Worm (Caenorhabditis elegans): ENCODE measurements around the gene srh-199.

srh-199 gene

ce11 chrV:1751449-1751848 is at the start of gene srh-199:
TSS of gene srh-199 (minus strand) at chrV:1751549.
- TF ChIP-seq sptf-1 (tag; optimal IDR thresholded peaks at IDR 0.05) (no peak), blmp-1 (tag; optimal IDR thresholded peaks at IDR 0.05) (no peak), flh-1 (GFP tag; optimal IDR thresholded peaks at IDR 0.05) (no peak), sem-2 (GFP tag; optimal IDR thresholded peaks at IDR 0.05) (no peak), nhr-2 (tag; optimal IDR thresholded peaks at IDR 0.05) (no peak), ztf-11 (tag; optimal IDR thresholded peaks at IDR 0.05) (no peak), unc-62 (GFP tag; optimal IDR thresholded peaks at IDR 0.05) (no peak), mep-1 (tag; optimal IDR thresholded peaks at IDR 0.05) (no peak), ham-2 (GFP tag; optimal IDR thresholded peaks at IDR 0.05) (no peak), nhr-12 (tag; optimal IDR thresholded peaks at IDR 0.05) (no peak), unc-39 (tag; optimal IDR thresholded peaks at IDR 0.05) (no peak), elt-3 (tag; optimal IDR thresholded peaks at IDR 0.05) (no peak), ceh-83 (GFP tag; optimal IDR thresholded peaks at IDR 0.05) (no peak), drap-1 (GFP tag; optimal IDR thresholded peaks at IDR 0.05) (no peak), nhr-237 (tag; optimal IDR thresholded peaks at IDR 0.05) (no peak), M03D4.4 (tag; optimal IDR thresholded peaks at IDR 0.05) (no peak), nhr-28 (tag; optimal IDR thresholded peaks at IDR 0.05) (no peak), cnd-1 (tag; optimal IDR thresholded peaks at IDR 0.05) (no peak), elt-1 (tag; optimal IDR thresholded peaks at IDR 0.05; ENCODE audit: borderline replicate concordance, insufficient read depth) (no peak)

DNA sequence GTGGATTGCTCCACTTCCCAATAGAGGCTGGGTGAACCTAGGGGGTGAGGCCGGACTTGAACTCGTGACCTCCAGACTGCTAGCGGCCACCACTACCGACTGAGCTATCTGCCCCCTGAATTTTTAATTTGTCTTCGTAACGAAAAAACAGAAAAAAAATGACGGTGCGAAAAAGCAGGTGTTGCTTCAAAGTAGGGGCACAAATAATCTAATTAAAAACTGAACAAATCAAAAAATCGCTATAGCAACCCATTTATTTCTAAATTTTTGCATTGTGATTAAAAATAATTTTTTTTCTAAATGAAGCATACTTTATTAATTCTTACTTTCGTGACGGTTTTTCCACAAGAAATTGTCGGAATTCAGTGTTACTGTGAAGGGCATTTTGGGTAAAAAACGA is 46.6 kb upstream of the srh-199 start, which contains the start of gene F36H9.10:
Gene F36H9.10 (plus strand): TSS at position 301 of the 400 bp plus-strand sequence.
- TF ChIP-seq snpc-4 (tag; optimal IDR thresholded peaks at IDR 0.05) (no peak), elt-1 (tag; optimal IDR thresholded peaks at IDR 0.05; ENCODE audit: borderline replicate concordance, insufficient read depth) (no peak), nhr-28 (tag; optimal IDR thresholded peaks at IDR 0.05) (no peak), pha-4 (tag; optimal IDR thresholded peaks at IDR 0.05) (no peak), drap-1 (GFP tag; optimal IDR thresholded peaks at IDR 0.05) (no peak), ceh-39 (tag; optimal IDR thresholded peaks at IDR 0.05) (no peak), zip-8 (tag; optimal IDR thresholded peaks at IDR 0.05) (no peak), ztf-11 (tag; optimal IDR thresholded peaks at IDR 0.05) (no peak), elt-3 (tag; optimal IDR thresholded peaks at IDR 0.05) (no peak), flh-1 (GFP tag; optimal IDR thresholded peaks at IDR 0.05) (no peak), mab-5 (tag; optimal IDR thresholded peaks at IDR 0.05) (no peak), unc-39 (tag; optimal IDR thresholded peaks at IDR 0.05) (no peak), unc-120 (tag; optimal IDR thresholded peaks at IDR 0.05; ENCODE audit: poor library complexity, severe bottlenecking) (no peak), mls-2 (tag; optimal IDR thresholded peaks at IDR 0.05) (no peak), ceh-83 (GFP tag; optimal IDR thresholded peaks at IDR 0.05) (no peak), lin-13 (tag; optimal IDR thresholded peaks at IDR 0.05) (no peak)

DNA sequence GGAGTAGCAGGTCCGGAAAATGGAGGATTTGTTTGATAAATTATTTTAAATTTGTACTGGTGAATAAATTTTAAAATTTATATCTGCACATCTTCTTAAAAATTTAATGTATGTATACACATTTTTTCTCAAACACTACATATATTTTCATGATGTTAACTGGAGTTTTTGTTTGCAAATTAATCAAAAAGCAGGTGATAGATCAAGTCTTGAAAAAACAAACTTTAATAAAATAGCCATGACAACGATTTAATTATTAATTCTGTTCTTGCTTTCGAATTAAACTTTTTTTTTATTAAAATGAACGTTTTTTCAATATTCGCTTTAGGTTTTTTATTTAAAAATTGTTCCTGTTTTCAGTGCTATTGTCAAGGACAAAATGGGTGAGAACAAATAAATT is 42.9 kb upstream of the srh-199 start, which contains the start of gene F36H9.1:
Gene F36H9.1 (plus strand): TSS at position 301 of the 400 bp plus-strand sequence.
- TF ChIP-seq unc-120 (tag; optimal IDR thresholded peaks at IDR 0.05; ENCODE audit: poor library complexity, severe bottlenecking): no peak
- TF ChIP-seq zip-8 (tag; optimal IDR thresholded peaks at IDR 0.05): no peak
- TF ChIP-seq lin-13 (tag; optimal IDR thresholded peaks at IDR 0.05): no peak
- no peak for TF ChIP-seq ceh-43 (GFP tag; optimal IDR thresholded peaks at IDR 0.05)
- no peak for TF ChIP-seq nhr-28 (tag; optimal IDR thresholded peaks at IDR 0.05)

- TF ChIP-seq mls-2 (tag; optimal IDR thresholded peaks at IDR 0.05) (no peak), unc-62 (GFP tag; optimal IDR thresholded peaks at IDR 0.05) (no peak), ham-2 (GFP tag; optimal IDR thresholded peaks at IDR 0.05) (no peak), zip-8 (tag; optimal IDR thresholded peaks at IDR 0.05) (no peak), ceh-83 (GFP tag; optimal IDR thresholded peaks at IDR 0.05) (no peak), ces-1 (GFP tag; optimal IDR thresholded peaks at IDR 0.05) (no peak), nhr-237 (tag; optimal IDR thresholded peaks at IDR 0.05) (no peak), flh-1 (GFP tag; optimal IDR thresholded peaks at IDR 0.05) (no peak), nhr-76 (tag; optimal IDR thresholded peaks at IDR 0.05) (no peak), bed-3 (GFP tag; optimal IDR thresholded peaks at IDR 0.05) (no peak), hlh-1 (tag; optimal IDR thresholded peaks at IDR 0.05) (no peak), lin-13 (tag; optimal IDR thresholded peaks at IDR 0.05) (no peak), pha-4 (tag; optimal IDR thresholded peaks at IDR 0.05) (no peak), nhr-2 (tag; optimal IDR thresholded peaks at IDR 0.05) (no peak)
Observed at ce11 chrV:1789495-1789894, 38.1 kb upstream of the srh-199 start.

ce11 chrV:1788157-1788556 is 36.8 kb upstream of the srh-199 start, which contains the start of gene F36H9.2:
TSS of gene F36H9.2 (plus strand) at chrV:1788457.
- no peak for TF ChIP-seq unc-120 (tag; optimal IDR thresholded peaks at IDR 0.05; ENCODE audit: poor library complexity, severe bottlenecking)

Measured in whole organism, mixed stage, embryonic.